Worm (Caenorhabditis elegans) whole organism, L4/young adult: ENCODE data around the gene Y43D4A.1.

Experiments
- W03F9.2 ChIP-seq: fragments of 150-350 bp; optimal IDR thresholded peaks from 2 replicates; lab custom pipeline; 2014; ENCODE audit warnings: missing biosample characterization, missing genetic modification characterization
- dao-5 ChIP-seq: sonication (generic microtip); optimal IDR thresholded peaks from 2 replicates; lab custom pipeline; 2016; ENCODE audit warnings: missing genotype, missing genetic modification characterization, moderate library complexity, missing compliant biosample characterization
- him-1 ChIP-seq: sonication (generic microtip); optimal IDR thresholded peaks from 2 replicates; lab custom pipeline; 2016; ENCODE audit warnings: missing genotype, missing genetic modification reagents, missing genetic modification characterization, missing compliant biosample characterization

Y43D4A.1 gene

DNA sequence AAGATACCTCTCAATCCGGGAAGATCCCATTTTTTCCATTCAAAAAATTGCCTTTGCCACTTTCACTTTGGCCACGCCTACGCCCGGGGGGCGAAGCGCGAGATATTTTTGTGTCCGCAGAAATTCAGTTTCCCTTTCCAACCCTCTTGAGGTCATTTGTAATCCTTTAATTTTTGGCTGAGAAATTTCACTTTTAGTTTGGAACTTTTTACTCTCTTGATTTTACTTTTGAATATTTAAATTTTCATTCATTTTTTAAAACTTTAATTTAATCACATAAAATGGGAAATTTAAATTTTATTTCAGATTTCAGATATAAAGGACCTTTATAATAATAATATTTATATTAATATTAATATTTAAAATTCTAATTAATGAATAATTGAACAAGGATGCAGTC lies 31.8 kb downstream of the Y43D4A.1 start, which contains the start of gene Y43D4A.5:
Y43D4A.5 (plus strand) TSS at position 301 of the 400 bp plus-strand sequence.
- TF ChIP-seq him-1 (tag; lab: Kevin White, UChicago) (no peak), W03F9.2 (tag; lab: Kevin White, UChicago) (no peak)

DNA sequence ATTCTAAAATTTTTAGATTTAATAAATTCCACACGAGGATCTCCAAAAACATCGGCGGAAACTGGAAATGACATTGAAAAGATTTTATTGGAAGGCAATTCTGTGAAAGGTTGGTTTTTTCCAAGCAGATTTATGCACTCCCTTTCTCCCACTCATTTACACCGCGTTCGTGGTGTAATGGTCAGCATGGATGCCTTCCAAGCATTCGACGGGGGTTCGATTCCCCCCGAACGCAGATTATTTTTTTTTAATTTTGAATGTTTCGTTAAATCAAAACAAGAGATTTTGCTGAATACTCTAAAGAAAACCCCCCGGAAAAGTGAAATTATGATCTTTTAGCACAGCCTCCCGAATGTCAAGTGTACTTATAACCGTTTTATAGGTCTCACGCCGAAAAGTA lies 32.3 kb downstream of the Y43D4A.1 start:
- TF ChIP-seq dao-5 (tag; lab: Kevin White, UChicago) (peak; percentile 47), him-1 (tag; lab: Kevin White, UChicago) (no peak)

DNA sequence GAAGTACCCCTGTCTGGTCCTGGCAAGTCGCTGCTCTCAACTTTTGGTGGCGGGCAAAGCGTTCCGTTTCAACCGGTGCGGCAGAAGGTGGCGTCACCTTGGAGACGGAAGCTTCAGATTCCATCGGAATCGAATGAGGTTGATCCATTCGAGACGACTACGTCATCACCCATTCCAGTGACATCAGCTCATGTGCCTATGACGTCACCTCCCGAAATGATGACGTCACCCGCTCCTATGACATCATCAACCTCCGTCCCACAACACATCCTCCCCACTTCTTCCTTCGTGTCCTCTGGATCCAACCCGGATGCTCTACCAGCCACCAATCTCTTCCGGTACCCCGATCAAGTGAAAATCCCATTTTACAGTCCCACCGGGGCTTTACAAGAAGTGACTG lies 33.3 kb downstream of the Y43D4A.1 start:
- TF ChIP-seq dao-5 (tag; lab: Kevin White, UChicago) (no peak), him-1 (tag; lab: Kevin White, UChicago) (no peak), W03F9.2 (tag; lab: Kevin White, UChicago) (no peak)

DNA sequence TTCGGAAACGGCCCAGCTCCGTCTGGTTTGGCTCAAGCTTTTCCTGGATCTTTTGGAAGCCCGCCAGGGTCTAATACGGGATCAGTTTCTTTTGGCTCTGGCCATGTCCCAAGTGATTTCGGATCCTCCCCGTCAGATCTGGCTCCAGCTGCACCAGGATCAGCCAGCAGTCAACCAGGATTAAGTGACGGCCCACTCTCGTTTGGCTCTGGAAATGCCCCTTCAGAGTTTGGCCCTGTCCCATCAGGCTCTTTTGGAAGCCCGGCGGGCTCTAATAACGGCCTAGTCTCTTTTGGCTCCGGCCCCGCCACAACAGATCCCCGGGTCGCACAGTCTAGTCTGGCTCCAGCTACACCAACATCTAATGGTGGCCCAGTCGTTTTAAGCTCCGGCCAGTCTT lies 34.1 kb downstream of the Y43D4A.1 start:
- TF ChIP-seq dao-5 (tag; lab: Kevin White, UChicago) (no peak), W03F9.2 (tag; lab: Kevin White, UChicago) (no peak), him-1 (tag; lab: Kevin White, UChicago) (no peak)

- TF ChIP-seq him-1 (tag; lab: Kevin White, UChicago) (no peak), W03F9.2 (tag; lab: Kevin White, UChicago) (no peak), dao-5 (tag; lab: Kevin White, UChicago) (no peak)
Measured at ce11 chrIV:16778644-16779043, 35.0 kb downstream of the Y43D4A.1 start.

DNA sequence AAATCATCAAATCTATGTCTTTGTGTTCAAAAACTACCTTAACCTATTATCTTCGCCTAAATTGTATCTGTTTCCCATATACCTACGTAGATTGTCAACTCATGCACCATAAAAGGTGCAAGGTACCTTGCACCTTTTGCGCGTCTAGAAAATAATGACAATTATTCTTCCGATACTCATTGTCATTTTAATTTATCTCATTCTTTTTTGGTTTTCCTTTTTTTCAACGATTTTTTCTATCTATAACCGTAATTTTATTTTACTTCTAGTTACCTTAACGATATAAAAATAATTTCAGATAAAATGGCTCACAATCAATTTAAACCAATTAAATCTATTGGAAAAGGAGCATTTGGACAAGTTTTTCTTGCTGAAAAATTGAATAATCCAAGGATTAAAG lies 43.4 kb downstream of the Y43D4A.1 start, which contains the start of gene Y43D4A.6:
Y43D4A.6 (plus strand) TSS at position 301 of the 400 bp plus-strand sequence.
- TF ChIP-seq him-1 (tag; lab: Kevin White, UChicago) (no peak), dao-5 (tag; lab: Kevin White, UChicago) (no peak), W03F9.2 (tag; lab: Kevin White, UChicago) (no peak)
